Fruit fly (Drosophila melanogaster) whole organism, embryonic: ENCODE measurements around the gene dgrn.

Experiments
- Abd-B ChIP-seq: fragments of 200-800 bp; sonication (Bioruptor generic); optimal IDR thresholded peaks from 2 replicates; lab custom pipeline; 2018; ENCODE audit warnings: missing biosample characterization, mild to moderate bottlenecking, missing genetic modification characterization, moderate library complexity
- Blimp-1 ChIP-seq: fragments of 200-800 bp; sonication (Bioruptor generic); optimal IDR thresholded peaks from 3 replicates; lab custom pipeline; 2018; ENCODE audit warnings: missing biosample characterization, missing genetic modification characterization, mild to moderate bottlenecking, moderate library complexity, missing genetic modification reagents
- CG10267 ChIP-seq: fragments of 200-800 bp; sonication (Bioruptor generic); optimal IDR thresholded peaks from 2 replicates; lab custom pipeline; 2018; ENCODE audit warnings: missing biosample characterization, mild to moderate bottlenecking, missing genetic modification characterization, moderate library complexity
- CG11723 ChIP-seq: fragments of 200-800 bp; sonication (Bioruptor generic); optimal IDR thresholded peaks from 2 replicates; lab custom pipeline; 2017; ENCODE audit warnings: missing biosample characterization, mild to moderate bottlenecking, missing genetic modification characterization
- CG12155 ChIP-seq: fragments of 200-800 bp; sonication (Bioruptor generic); optimal IDR thresholded peaks from 3 replicates; lab custom pipeline; 2016; ENCODE audit warnings: missing biosample characterization, missing genetic modification characterization
- CG15269 ChIP-seq: fragments of 200-800 bp; sonication (Bioruptor generic); optimal IDR thresholded peaks from 2 replicates; lab custom pipeline; 2018; ENCODE audit warnings: missing biosample characterization, mild to moderate bottlenecking, missing genetic modification characterization, moderate library complexity
- CG1602 ChIP-seq: fragments of 200-800 bp; sonication (Bioruptor generic); optimal IDR thresholded peaks from 3 replicates; lab custom pipeline; 2016; ENCODE audit warnings: missing biosample characterization, missing genetic modification characterization
- CG1647 ChIP-seq: fragments of 200-800 bp; sonication (Bioruptor generic); optimal IDR thresholded peaks from 3 replicates; lab custom pipeline; 2016; ENCODE audit warnings: missing biosample characterization, missing genetic modification characterization
- CG16815 ChIP-seq: fragments of 200-800 bp; sonication (Bioruptor generic); optimal IDR thresholded peaks from 3 replicates; lab custom pipeline; 2017; ENCODE audit warnings: missing biosample characterization, mild to moderate bottlenecking, missing genetic modification characterization
- CG1832 ChIP-seq: fragments of 200-800 bp; sonication (Bioruptor generic); optimal IDR thresholded peaks from 2 replicates; lab custom pipeline; 2017; ENCODE audit warnings: missing biosample characterization, mild to moderate bottlenecking, missing genetic modification characterization, inconsistent platforms
- CG3163 ChIP-seq: fragments of 200-800 bp; sonication (Bioruptor generic); optimal IDR thresholded peaks from 3 replicates; lab custom pipeline; 2016; ENCODE audit warnings: missing biosample characterization, missing genetic modification characterization
- CG32532 ChIP-seq: fragments of 200-800 bp; sonication (Bioruptor generic); IDR thresholded peaks from 2 replicates; pipeline ENCODE4 v1.3.6; 2022; ENCODE audit warnings: missing biosample characterization, missing genetic modification characterization
- CG32772 ChIP-seq: fragments of 200-800 bp; sonication (Bioruptor generic); IDR thresholded peaks from 2 replicates; pipeline ENCODE4 v1.3.6; 2022; ENCODE audit warnings: missing biosample characterization, missing genetic modification characterization
- CG3407 ChIP-seq: fragments of 200-800 bp; sonication (Bioruptor generic); optimal IDR thresholded peaks from 2 replicates; lab custom pipeline; 2018; ENCODE audit warnings: missing biosample characterization, mild to moderate bottlenecking, missing genetic modification characterization
- CG3995 ChIP-seq: fragments of 200-800 bp; sonication (Bioruptor generic); optimal IDR thresholded peaks from 3 replicates; lab custom pipeline; 2016; ENCODE audit warnings: missing biosample characterization, missing genetic modification characterization
- CG4328 ChIP-seq: fragments of 200-800 bp; sonication (Bioruptor generic); optimal IDR thresholded peaks from 3 replicates; lab custom pipeline; 2017; ENCODE audit warnings: missing biosample characterization, missing genetic modification reagents, missing genetic modification characterization
- CG4424 ChIP-seq: fragments of 200-800 bp; sonication (Bioruptor generic); optimal IDR thresholded peaks from 3 replicates; lab custom pipeline; 2016; ENCODE audit warnings: missing biosample characterization, missing genetic modification characterization
- CG5245 ChIP-seq: fragments of 200-800 bp; sonication (Bioruptor generic); optimal IDR thresholded peaks from 3 replicates; lab custom pipeline; 2016; ENCODE audit warnings: missing biosample characterization, missing genetic modification characterization
- CG7987 ChIP-seq: fragments of 200-800 bp; sonication (Bioruptor generic); optimal IDR thresholded peaks from 2 replicates; lab custom pipeline; 2018; ENCODE audit warnings: missing biosample characterization, mild to moderate bottlenecking, missing genetic modification characterization, moderate library complexity
- CG8924 ChIP-seq: fragments of 200-800 bp; optimal IDR thresholded peaks from 3 replicates; lab custom pipeline; 2019; ENCODE audit warnings: missing biosample characterization, mild to moderate bottlenecking, missing genetic modification characterization, moderate library complexity
- CG9437 ChIP-seq: fragments of 200-800 bp; sonication (Bioruptor generic); optimal IDR thresholded peaks from 2 replicates; lab custom pipeline; 2018; ENCODE audit warnings: missing biosample characterization, mild to moderate bottlenecking, missing genetic modification characterization
- Elba2 ChIP-seq: fragments of 200-800 bp; sonication (Bioruptor generic); optimal IDR thresholded peaks from 3 replicates; lab custom pipeline; 2016; ENCODE audit warnings: missing biosample characterization, missing genetic modification characterization
- Hr3 ChIP-seq: fragments of 200-800 bp; sonication (Bioruptor generic); optimal IDR thresholded peaks from 3 replicates; lab custom pipeline; 2016; ENCODE audit warnings: missing biosample characterization, missing genetic modification characterization
- Hr51 ChIP-seq, 2 experiments: fragments of 200-800 bp; sonication (Bioruptor generic); optimal IDR thresholded peaks; 2 replicates in 1 of 2; 3 replicates in 1 of 2; lab custom pipeline; 2016 to 2018; ENCODE audit warnings: missing biosample characterization in 2 of 2, missing genetic modification characterization in 2 of 2, mild to moderate bottlenecking in 1 of 2, moderate library complexity in 1 of 2
- NK7.1 ChIP-seq: fragments of 200-800 bp; sonication (Bioruptor generic); optimal IDR thresholded peaks from 3 replicates; lab custom pipeline; 2016; ENCODE audit warnings: missing biosample characterization, missing genetic modification characterization
- PHDP ChIP-seq: fragments of 200-800 bp; sonication (Bioruptor generic); optimal IDR thresholded peaks from 3 replicates; lab custom pipeline; 2018; ENCODE audit warnings: missing biosample characterization, mild to moderate bottlenecking, missing genetic modification characterization, moderate library complexity
- btn ChIP-seq: fragments of 200-800 bp; sonication (Bioruptor generic); optimal IDR thresholded peaks from 2 replicates; lab custom pipeline; 2016; ENCODE audit warnings: missing biosample characterization, missing genetic modification characterization
- cad ChIP-seq: fragments of >200 bp; optimal IDR thresholded peaks from 2 replicates; lab custom pipeline; 2017; ENCODE audit warnings: missing biosample characterization, missing genetic modification characterization
- cas ChIP-seq: fragments of 200-800 bp; sonication (Bioruptor generic); IDR thresholded peaks from 2 replicates; pipeline ENCODE4 v1.3.6; 2022; ENCODE audit warnings: missing biosample characterization, missing genetic modification characterization
- caup ChIP-seq: fragments of 200-800 bp; sonication (Bioruptor generic); optimal IDR thresholded peaks from 3 replicates; lab custom pipeline; 2017; ENCODE audit warnings: missing biosample characterization, mild to moderate bottlenecking, missing genetic modification characterization, moderate library complexity; ENCODE audit not compliant: severe bottlenecking
- chif ChIP-seq, 2 experiments: fragments of 200-800 bp; sonication (Bioruptor generic); optimal IDR thresholded peaks; 3 replicates each; lab custom pipeline; 2016; ENCODE audit warnings: missing biosample characterization in 2 of 2, missing genetic modification characterization in 2 of 2
- chinmo ChIP-seq: fragments of 200-800 bp; sonication (Bioruptor generic); IDR thresholded peaks from 4 replicates; pipeline ENCODE4 v1.3.6; 2022; ENCODE audit warnings: missing biosample characterization, missing genetic modification characterization; ENCODE audit not compliant: partially characterized antibody
- crol ChIP-seq: fragments of 200-800 bp; sonication (Bioruptor generic); IDR thresholded peaks from 2 replicates; pipeline ENCODE4 v1.3.6; 2022; ENCODE audit warnings: missing biosample characterization, missing genetic modification characterization
- danr ChIP-seq: fragments of 200-800 bp; sonication (Bioruptor generic); IDR thresholded peaks from 2 replicates; pipeline ENCODE4 v1.3.6; 2022; ENCODE audit warnings: missing biosample characterization, missing genetic modification characterization
- dmrt99B ChIP-seq: fragments of 200-800 bp; sonication (Bioruptor generic); optimal IDR thresholded peaks from 2 replicates; lab custom pipeline; 2018; ENCODE audit warnings: missing biosample characterization, mild to moderate bottlenecking, missing genetic modification characterization, moderate library complexity
- gcm ChIP-seq: fragments of 200-800 bp; sonication (Bioruptor generic); optimal IDR thresholded peaks from 2 replicates; lab custom pipeline; 2019; ENCODE audit warnings: missing biosample characterization, mild to moderate bottlenecking, missing genetic modification characterization, moderate library complexity
- inv ChIP-seq: fragments of 200-800 bp; sonication (Bioruptor generic); IDR thresholded peaks from 2 replicates; pipeline ENCODE4 v1.3.6; 2022; ENCODE audit warnings: missing biosample characterization, missing genetic modification characterization; ENCODE audit not compliant: partially characterized antibody
- lab ChIP-seq: fragments of 200-800 bp; sonication (Bioruptor generic); optimal IDR thresholded peaks from 3 replicates; lab custom pipeline; 2017; ENCODE audit warnings: missing biosample characterization, missing genetic modification characterization, mild to moderate bottlenecking, moderate library complexity, missing genetic modification reagents
- lov ChIP-seq, 2 experiments: fragments of 200-800 bp in 1 of 2; fragments of >200 bp in 1 of 2; sonication (Bioruptor generic) in 1 of 2; IDR thresholded peaks in 1 of 2; optimal IDR thresholded peaks in 1 of 2; 2 replicates in 1 of 2; 3 replicates in 1 of 2; pipeline versions ENCODE4 v1.3.6 to Lab custom; 2017 to 2022; ENCODE audit warnings: missing biosample characterization in 1 of 2, missing genetic modification characterization in 1 of 2
- so ChIP-seq: fragments of 200-800 bp; sonication (Bioruptor generic); IDR thresholded peaks from 3 replicates; pipeline ENCODE4 v1.3.6; 2022; ENCODE audit warnings: missing biosample characterization, missing genetic modification characterization
- tna ChIP-seq: fragments of 200-800 bp; sonication (Bioruptor generic); IDR thresholded peaks from 2 replicates; pipeline ENCODE4 v1.3.6; 2022; ENCODE audit warnings: missing biosample characterization, missing genetic modification characterization; ENCODE audit not compliant: partially characterized antibody
- toy ChIP-seq: fragments of 200-800 bp; sonication (Bioruptor generic); IDR thresholded peaks from 2 replicates; pipeline ENCODE4 v1.3.6; 2022; ENCODE audit warnings: missing biosample characterization, missing genetic modification characterization
- unc-4 ChIP-seq: fragments of 200-800 bp; sonication (Bioruptor generic); IDR thresholded peaks from 2 replicates; pipeline ENCODE4 v1.3.6; 2022; ENCODE audit warnings: missing biosample characterization, missing genetic modification characterization; ENCODE audit not compliant: partially characterized antibody
- wdn ChIP-seq: fragments of 200-800 bp; sonication (Bioruptor generic); IDR thresholded peaks from 2 replicates; pipeline ENCODE4 v1.3.6; 2022; ENCODE audit warnings: missing biosample characterization, missing genetic modification characterization
- zen ChIP-seq: fragments of 200-800 bp; sonication (Bioruptor generic); optimal IDR thresholded peaks from 3 replicates; lab custom pipeline; 2018; ENCODE audit warnings: missing biosample characterization, mild to moderate bottlenecking, missing genetic modification characterization, moderate library complexity
- zfh1 ChIP-seq: fragments of 200-800 bp; sonication (Bioruptor generic); IDR thresholded peaks from 3 replicates; pipeline ENCODE4 v1.3.6; 2022; ENCODE audit warnings: missing biosample characterization, missing genetic modification characterization

Gene dgrn

dm6 chr3R:5778731-5779593 is 45.5 kb upstream of the dgrn start, which contains the start of gene jagn (continued):
- TF ChIP-seq Hr51 (GFP tag; optimal IDR thresholded peaks at IDR 0.05; lab: Kevin White, UChicago) (peak; percentile 35 to 69), CG1647 (no peak), toy (peak; percentile 75), chinmo (GFP tag; lab: Robert Waterston, UW) (peak; percentile 99), zfh1 (GFP tag; lab: Robert Waterston, UW) (peak; percentile 68; the same call in 2 of the 3 replicates), CG16815 (no peak), CG32772 (GFP tag; lab: Robert Waterston, UW) (0 out of 2 replicates have a peak, but pooled peaks have one; percentile 38), caup (peak; percentile 73), gcm (no peak), danr (GFP tag; lab: Robert Waterston, UW) (no peak), btn (no peak), CG8924 (peak; percentile 73), tna (peak; percentile 99), CG3163 (GFP tag; lab: Kevin White, UChicago) (peak; percentile 42), cad (no peak), CG4328 (GFP tag; lab: Kevin White, UChicago) (peak; percentile 59), CG1832 (peak; percentile 14), wdn (no peak), PHDP (peak; percentile 60), CG10267 (tag; lab: Kevin White, UChicago) (peak; percentile 73), CG9437 (GFP tag; lab: Kevin White, UChicago) (peak; percentile 10), CG7987 (GFP tag; lab: Kevin White, UChicago) (peak; percentile 78), NK7.1 (GFP tag; lab: Kevin White, UChicago) (no peak), crol (GFP tag; lab: Robert Waterston, UW) (no peak; the same call in 1 of the 2 replicates), Abd-B (GFP tag; lab: Kevin White, UChicago) (peak; percentile 66), inv (GFP tag; lab: Robert Waterston, UW) (peak; percentile 100), CG5245 (peak; percentile 12), CG1602 (GFP tag; lab: Kevin White, UChicago) (peak; percentile 16), dmrt99B (tag; lab: Kevin White, UChicago) (no peak), chif (GFP tag; optimal IDR thresholded peaks at IDR 0.05; lab: Kevin White, UChicago) (peak in 1 of 2 experiments; percentile 33), CG3995 (GFP tag; lab: Kevin White, UChicago) (peak; percentile 14), CG11723 (peak; percentile 54), CG3407 (no peak), lab (GFP tag; lab: Kevin White, UChicago) (peak; percentile 63), unc-4 (GFP tag; lab: Robert Waterston, UW) (peak; percentile 98), lov (optimal IDR thresholded peaks at IDR 0.05; lab: Kevin White, UChicago) (no peak), lov (GFP tag; IDR thresholded peaks at IDR 0.05; lab: Robert Waterston, UW) (0 out of 3 replicates have a peak, but pooled peaks have one; percentile 31), Hr3 (GFP tag; lab: Kevin White, UChicago) (peak; percentile 45), CG4424 (GFP tag; lab: Kevin White, UChicago) (peak; percentile 47), Elba2 (GFP tag; lab: Kevin White, UChicago) (no peak), zen (tag; lab: Kevin White, UChicago) (peak; percentile 42), CG15269 (tag; lab: Kevin White, UChicago) (peak; percentile 38), so (GFP tag; lab: Robert Waterston, UW) (no peak), CG12155 (GFP tag; lab: Kevin White, UChicago) (peak; percentile 98), CG32532 (GFP tag; lab: Robert Waterston, UW) (peak; percentile 75), Blimp-1 (GFP tag; lab: Kevin White, UChicago) (peak; percentile 61), cas (GFP tag; lab: Robert Waterston, UW) (no peak)
